Worm (Caenorhabditis elegans): ENCODE results near the gene T03G11.10.

Gene T03G11.10

ce11 chrX:5135548-5135947 lies 35.4 kb downstream of the T03G11.10 start:
- peak; percentile 60 for TF ChIP-seq aha-1 (tag)
- TF ChIP-seq hlh-11 (tag; optimal IDR thresholded peaks at IDR 0.05) = peak; percentile 9
- no peak for TF ChIP-seq zfp-2 (tag; optimal IDR thresholded peaks at IDR 0.05)
- TF ChIP-seq nhr-28 (tag; optimal IDR thresholded peaks at IDR 0.05) = peak; percentile 5

- no peak for TF ChIP-seq lin-29 (GFP tag; IDR thresholded peaks at IDR 0.05)
- no peak for TF ChIP-seq zip-2 (tag; optimal IDR thresholded peaks at IDR 0.05)
- TF ChIP-seq tag-97 (GFP tag; IDR thresholded peaks at IDR 0.05) = no peak
- no peak for TF ChIP-seq vab-7 (GFP tag; IDR thresholded peaks at IDR 0.05)
- TF ChIP-seq lin-15B (tag; optimal IDR thresholded peaks at IDR 0.05) = no peak
- no peak for TF ChIP-seq F49E8.2 (tag; optimal IDR thresholded peaks at IDR 0.05; ENCODE audit: borderline replicate concordance)
Observed at ce11 chrX:5133980-5134379, 37.0 kb downstream of the T03G11.10 start, which contains the start of gene tbc-7. Gene tbc-7, plus strand, starts transcription at chrX:5134280.

- no peak for TF ChIP-seq nhr-102 (tag; optimal IDR thresholded peaks at IDR 0.05)
- TF ChIP-seq saeg-2 (GFP tag; IDR thresholded peaks at IDR 0.05) = no peak
- TF ChIP-seq ceh-20 (GFP tag; IDR thresholded peaks at IDR 0.05) = no peak
- no peak for TF ChIP-seq egl-27 (tag; optimal IDR thresholded peaks at IDR 0.05)
- TF ChIP-seq nhr-111 (GFP tag; optimal IDR thresholded peaks at IDR 0.05) = no peak
- TF ChIP-seq mes-2 (tag; optimal IDR thresholded peaks at IDR 0.05; ENCODE audit: poor library complexity, severe bottlenecking) = no peak
Observed at ce11 chrX:5131760-5132159, 39.2 kb downstream of the T03G11.10 start.

- no peak for TF ChIP-seq ceh-32 (tag; optimal IDR thresholded peaks at IDR 0.05; ENCODE audit: poor library complexity)
- peak; percentile 83 for TF ChIP-seq ces-1 (GFP tag; optimal IDR thresholded peaks at IDR 0.05)
- TF ChIP-seq hlh-30 (tag; optimal IDR thresholded peaks at IDR 0.05; ENCODE audit: insufficient read depth) = no peak
- no peak for TF ChIP-seq lir-3 (tag; optimal IDR thresholded peaks at IDR 0.05)
Observed at ce11 chrX:5129447-5129846, 41.5 kb downstream of the T03G11.10 start.

ce11 chrX:5124288-5124687 lies 46.7 kb downstream of the T03G11.10 start:
- TF ChIP-seq aly-2 (tag; optimal IDR thresholded peaks at IDR 0.05) (no peak), nhr-25 (tag; optimal IDR thresholded peaks at IDR 0.05; ENCODE audit: borderline replicate concordance, insufficient read depth) (peak; percentile 6)

- peak; percentile 31 for TF ChIP-seq pqm-1 (tag; optimal IDR thresholded peaks at IDR 0.05)
- no peak for TF ChIP-seq Y48G9A.11 (GFP tag; IDR thresholded peaks at IDR 0.05)
- TF ChIP-seq Y105C5A.15 (GFP tag; IDR thresholded peaks at IDR 0.05) = no peak
- TF ChIP-seq pha-4 (GFP tag; IDR thresholded peaks at IDR 0.05) = no peak
- TF ChIP-seq pha-4 (tag; optimal IDR thresholded peaks at IDR 0.05) = peak; percentile 67
- no peak for TF ChIP-seq fkh-10 (GFP tag; optimal IDR thresholded peaks at IDR 0.05)
- TF ChIP-seq ceh-62 (tag; optimal IDR thresholded peaks at IDR 0.05) = no peak
- no peak for TF ChIP-seq daf-16 (GFP tag; optimal IDR thresholded peaks at IDR 0.05)
- TF ChIP-seq daf-16 (tag; optimal IDR thresholded peaks at IDR 0.05) = peak; percentile 47
- TF ChIP-seq nhr-28 (tag; optimal IDR thresholded peaks at IDR 0.05) = peak; percentile 36
- no peak for TF ChIP-seq nhr-41 (GFP tag; IDR thresholded peaks at IDR 0.05)
- no peak for TF ChIP-seq lin-15B (tag; optimal IDR thresholded peaks at IDR 0.05)
- TF ChIP-seq aha-1 (tag) = peak; percentile 81
- peak; percentile 29 for TF ChIP-seq nhr-25 (tag; optimal IDR thresholded peaks at IDR 0.05; ENCODE audit: borderline replicate concordance, insufficient read depth)
- no peak for TF ChIP-seq zip-2 (tag; optimal IDR thresholded peaks at IDR 0.05)
- TF ChIP-seq dmd-6 (GFP tag; IDR thresholded peaks at IDR 0.05) = no peak
- TF ChIP-seq zfp-3 (GFP tag; conservative IDR thresholded peaks at IDR 0.05) = no peak
- peak; percentile 50; the same call in 1 of the 2 replicates for TF ChIP-seq hmg-1.1 (GFP tag; IDR thresholded peaks at IDR 0.05)
- TF ChIP-seq rbr-2 (tag; optimal IDR thresholded peaks at IDR 0.05) = peak; percentile 17
- TF ChIP-seq nhr-6 (tag; optimal IDR thresholded peaks at IDR 0.05) = peak; percentile 2
Observed at ce11 chrX:5122791-5123414, 48.1 kb downstream of the T03G11.10 start.

Data from whole organism, L4 larva.